Fruit fly (Drosophila melanogaster) S2 (cell line): Measurements from ENCODE around the gene CG13891.

Experiments
- CG8478 ChIP-seq: fragments of >200 bp; optimal IDR thresholded peaks from 2 replicates; lab custom pipeline; 2018
- CTCF ChIP-seq, 2 experiments: fragments of >200 bp; optimal IDR thresholded peaks; 2 replicates each; lab custom pipeline; 2018

DNA sequence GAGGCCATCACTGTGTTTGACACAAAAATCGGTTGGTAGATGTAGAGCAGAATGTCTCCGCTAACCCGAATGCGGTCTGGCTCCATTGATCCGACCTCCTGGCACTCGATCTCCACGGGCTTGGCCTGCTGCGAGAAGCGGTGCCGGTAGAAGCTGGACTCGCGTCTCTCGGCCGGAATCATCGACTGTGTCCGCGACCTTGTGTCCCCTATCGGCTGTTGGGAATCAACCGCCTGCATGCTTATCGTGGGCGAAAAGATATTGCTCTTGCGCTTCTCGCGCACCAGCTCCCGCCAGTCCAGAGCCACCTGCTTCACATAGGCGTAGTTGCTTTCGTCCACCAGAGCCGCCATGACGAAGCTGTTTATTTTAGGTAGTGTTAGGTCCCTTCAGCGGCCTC is 352 bp downstream of the CG13891 start:
- no peak for TF ChIP-seq CG8478 (lab: Kevin White, UChicago)
- TF ChIP-seq CTCF (optimal IDR thresholded peaks at IDR 0.05; lab: Kevin White, UChicago), result no peak
